Worm (Caenorhabditis elegans) whole organism, early embryonic: ENCODE data around the gene E02H1.5.

ENCODE experiments used
- B0310.2 ChIP-seq: sonication (generic microtip); optimal IDR thresholded peaks from 2 replicates; lab custom pipeline; 2016; ENCODE audit warnings: mild to moderate bottlenecking, missing genetic modification characterization, missing compliant biosample characterization
- F13C5.2 ChIP-seq: sonication (generic microtip); optimal IDR thresholded peaks from 2 replicates; lab custom pipeline; 2017; ENCODE audit warnings: mild to moderate bottlenecking, missing genetic modification characterization, inconsistent platforms, missing compliant biosample characterization
- aly-1 ChIP-seq: sonication (generic microtip); optimal IDR thresholded peaks from 2 replicates; lab custom pipeline; 2016; ENCODE audit warnings: missing genetic modification characterization, missing compliant biosample characterization
- ama-1 ChIP-seq: fragments of 150-350 bp; optimal IDR thresholded peaks from 2 replicates; lab custom pipeline; 2014
- ceh-13 ChIP-seq: fragments of 200-800 bp; sonication (Bioruptor generic); optimal IDR thresholded peaks from 2 replicates; lab custom pipeline; 2018; ENCODE audit warnings: mild to moderate bottlenecking, missing genetic modification characterization, missing compliant biosample characterization
- ceh-36 ChIP-seq: sonication (generic microtip); optimal IDR thresholded peaks from 2 replicates; lab custom pipeline; 2016; ENCODE audit warnings: missing genetic modification characterization, inconsistent platforms, missing compliant biosample characterization
- ets-7 ChIP-seq: sonication (generic microtip); optimal IDR thresholded peaks from 2 replicates; lab custom pipeline; 2016; ENCODE audit warnings: missing genotype, missing genetic modification characterization, missing compliant biosample characterization
- flt-1 ChIP-seq: fragments of 200-800 bp; sonication (Bioruptor generic); IDR thresholded peaks from 2 replicates; pipeline ENCODE4 v1.3.6; 2022; ENCODE audit warnings: missing genetic modification characterization, missing compliant biosample characterization
- hmbx-1 ChIP-seq: sonication (generic microtip); optimal IDR thresholded peaks from 2 replicates; lab custom pipeline; 2016; ENCODE audit warnings: mild to moderate bottlenecking, missing genetic modification characterization, missing compliant biosample characterization
- hmg-4 ChIP-seq: fragments of 200-800 bp; sonication (Bioruptor generic); optimal IDR thresholded peaks from 2 replicates; lab custom pipeline; 2018; ENCODE audit warnings: mild to moderate bottlenecking, missing genetic modification characterization, missing compliant biosample characterization
- hnd-1 ChIP-seq: sonication (generic microtip); optimal IDR thresholded peaks from 2 replicates; lab custom pipeline; 2016; ENCODE audit warnings: missing genetic modification characterization, missing compliant biosample characterization
- pes-1 ChIP-seq: fragments of 200-800 bp; sonication (Bioruptor generic); IDR thresholded peaks from 2 replicates; pipeline ENCODE4 v1.3.6; 2022; ENCODE audit warnings: missing genetic modification reagents, missing genetic modification characterization, missing compliant biosample characterization
- scrt-1 ChIP-seq: fragments of 200-800 bp; sonication (Bioruptor generic); IDR thresholded peaks from 2 replicates; pipeline ENCODE4 v1.3.6; 2022; ENCODE audit warnings: missing genetic modification characterization, missing compliant biosample characterization
- sea-1 ChIP-seq: fragments of 200-800 bp; sonication (Bioruptor generic); conservative IDR thresholded peaks from 2 replicates; pipeline ENCODE4 v1.3.6; 2022; ENCODE audit warnings: missing genetic modification characterization, missing compliant biosample characterization
- tbx-11 ChIP-seq: fragments of 200-800 bp; sonication (Bioruptor generic); IDR thresholded peaks from 2 replicates; pipeline ENCODE4 v1.3.6; 2022; ENCODE audit warnings: missing genetic modification characterization, missing compliant biosample characterization
- tbx-37 ChIP-seq: fragments of 200-800 bp; sonication (Bioruptor generic); conservative IDR thresholded peaks from 2 replicates; pipeline ENCODE4 v1.3.6; 2022; ENCODE audit warnings: missing genetic modification reagents, missing genetic modification characterization, missing compliant biosample characterization
- tra-4 ChIP-seq: sonication (generic microtip); optimal IDR thresholded peaks from 2 replicates; lab custom pipeline; 2017; ENCODE audit warnings: missing genetic modification characterization, missing compliant biosample characterization

The E02H1.5 gene

DNA sequence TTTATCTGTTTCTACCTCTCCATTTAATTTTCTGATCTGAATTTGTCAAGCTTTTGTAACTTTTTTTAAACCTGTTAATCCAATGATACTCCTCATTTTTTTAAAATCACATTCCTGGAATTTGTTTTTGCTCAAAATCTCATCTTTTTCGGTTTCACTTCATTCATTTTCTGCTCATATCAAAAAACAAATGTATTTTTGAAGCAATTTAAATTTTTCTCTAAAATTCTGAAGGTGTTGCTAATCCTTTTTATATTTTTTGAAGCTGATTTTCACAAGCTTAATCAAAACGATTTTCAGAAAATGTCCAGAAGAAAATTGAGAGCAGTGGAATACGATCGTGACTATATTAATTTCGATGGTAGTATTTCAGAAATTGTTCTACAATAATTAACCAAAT is at the start of gene E02H1.5:
Gene E02H1.5 (plus strand): TSS at position 301 of the 400 bp plus-strand sequence.
- TF ChIP-seq flt-1 (GFP tag; lab: Robert Waterston, UW) (no peak), ets-7 (tag; lab: Kevin White, UChicago) (no peak), sea-1 (GFP tag; lab: Robert Waterston, UW) (no peak), ama-1 (lab: Kevin White, UChicago) (no peak), F13C5.2 (no peak), B0310.2 (tag; lab: Kevin White, UChicago) (no peak), tbx-11 (GFP tag; lab: Robert Waterston, UW) (no peak), tbx-37 (GFP tag; lab: Robert Waterston, UW) (no peak), hmbx-1 (no peak), ceh-13 (GFP tag; lab: Kevin White, UChicago) (no peak), hnd-1 (no peak), aly-1 (tag; lab: Kevin White, UChicago) (no peak), tra-4 (no peak), ceh-36 (tag; lab: Kevin White, UChicago) (no peak), hmg-4 (GFP tag; lab: Kevin White, UChicago) (no peak), pes-1 (no peak), scrt-1 (GFP tag; lab: Robert Waterston, UW) (no peak)

DNA sequence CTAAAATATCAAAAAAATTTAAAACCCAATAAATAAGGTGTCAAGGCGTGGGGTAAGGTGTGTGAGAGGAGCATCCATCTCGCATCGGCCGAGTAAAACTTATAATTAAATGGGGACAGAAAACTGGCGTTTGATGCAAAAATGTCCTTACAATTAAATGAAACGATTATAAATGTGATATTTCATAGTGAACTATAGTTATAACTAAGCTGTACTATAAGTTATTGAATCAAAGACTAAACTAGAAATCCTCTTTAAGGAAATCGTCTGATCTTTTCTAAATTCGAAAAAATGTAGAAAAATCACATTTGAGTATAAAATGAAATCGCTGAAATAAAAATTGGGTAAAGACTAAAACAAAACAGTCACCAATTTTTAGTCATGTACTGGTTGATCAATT is 44.3 kb upstream of the E02H1.5 start, which contains the start of gene sra-6:
Gene sra-6 (minus strand): TSS at position 101 of the 400 bp plus-strand sequence.
- TF ChIP-seq scrt-1 (GFP tag; lab: Robert Waterston, UW), result no peak
- no peak for TF ChIP-seq aly-1 (tag; lab: Kevin White, UChicago)
- no peak for TF ChIP-seq pes-1
- no peak for TF ChIP-seq ceh-13 (GFP tag; lab: Kevin White, UChicago)
- TF ChIP-seq hmbx-1, result no peak
- no peak for TF ChIP-seq ceh-36 (tag; lab: Kevin White, UChicago)
- no peak for TF ChIP-seq F13C5.2
- TF ChIP-seq sea-1 (GFP tag; lab: Robert Waterston, UW), result no peak
- TF ChIP-seq hnd-1, result no peak
- no peak for TF ChIP-seq ets-7 (tag; lab: Kevin White, UChicago)
- no peak for TF ChIP-seq flt-1 (GFP tag; lab: Robert Waterston, UW)
- TF ChIP-seq hmg-4 (GFP tag; lab: Kevin White, UChicago), result no peak
- TF ChIP-seq tbx-37 (GFP tag; lab: Robert Waterston, UW), result no peak
- no peak for TF ChIP-seq tra-4

DNA sequence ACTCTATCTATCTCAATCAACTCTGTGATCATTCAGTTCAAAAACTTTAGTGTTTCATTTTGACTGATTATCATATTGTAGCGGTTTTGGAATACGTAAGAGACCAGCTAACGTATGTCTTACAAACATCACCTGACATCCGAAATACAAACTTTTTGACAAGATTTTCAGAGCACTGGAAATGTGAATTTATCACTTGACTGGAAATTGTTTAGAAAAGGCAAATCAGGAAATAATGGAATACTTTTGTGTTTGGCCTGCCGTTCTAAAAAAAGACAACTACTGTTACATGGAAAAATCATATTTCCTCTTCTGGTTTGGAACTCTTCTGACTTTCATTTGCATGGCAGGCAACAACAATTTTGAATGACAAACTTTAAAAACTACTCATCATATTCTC is 43.5 kb upstream of the E02H1.5 start, which contains the start of gene F35H8.12:
Gene F35H8.12 (plus strand): TSS at position 301 of the 400 bp plus-strand sequence.
- TF ChIP-seq tbx-11 (GFP tag; lab: Robert Waterston, UW) (no peak), pes-1 (no peak), ceh-13 (GFP tag; lab: Kevin White, UChicago) (no peak), flt-1 (GFP tag; lab: Robert Waterston, UW) (no peak), ama-1 (lab: Kevin White, UChicago) (no peak), F13C5.2 (no peak), hmbx-1 (no peak), hmg-4 (GFP tag; lab: Kevin White, UChicago) (no peak), aly-1 (tag; lab: Kevin White, UChicago) (no peak), ceh-36 (tag; lab: Kevin White, UChicago) (no peak), sea-1 (GFP tag; lab: Robert Waterston, UW) (no peak), tbx-37 (GFP tag; lab: Robert Waterston, UW) (no peak), B0310.2 (tag; lab: Kevin White, UChicago) (no peak), scrt-1 (GFP tag; lab: Robert Waterston, UW) (no peak), ets-7 (tag; lab: Kevin White, UChicago) (no peak), tra-4 (no peak), hnd-1 (no peak)

DNA sequence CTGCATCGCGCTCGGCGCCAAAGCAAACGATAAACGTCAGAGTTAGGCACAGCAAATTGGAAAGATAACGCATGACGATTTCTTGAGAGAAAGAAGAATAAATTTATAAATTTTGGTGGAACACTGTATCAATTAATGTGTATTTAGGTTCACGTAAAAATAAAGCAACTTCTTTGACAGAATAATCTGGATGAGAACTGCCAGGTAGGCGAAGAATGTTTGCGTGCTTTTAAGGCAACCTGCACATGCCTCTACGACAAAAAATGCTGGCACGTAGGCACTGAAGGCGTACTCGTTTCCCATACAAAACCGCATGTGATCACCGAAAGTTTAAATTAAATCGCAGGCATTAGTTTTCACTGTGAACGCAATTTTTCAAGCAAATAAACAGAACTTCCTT is 41.8 kb upstream of the E02H1.5 start, which contains the start of gene F35H8.1:
Gene F35H8.1 (minus strand): TSS at position 101 of the 400 bp plus-strand sequence.
- TF ChIP-seq hmg-4 (GFP tag; lab: Kevin White, UChicago), result no peak
- no peak for TF ChIP-seq tbx-11 (GFP tag; lab: Robert Waterston, UW)
- no peak for TF ChIP-seq hmbx-1
- TF ChIP-seq ceh-36 (tag; lab: Kevin White, UChicago), result no peak
- no peak for TF ChIP-seq ets-7 (tag; lab: Kevin White, UChicago)
- no peak for TF ChIP-seq scrt-1 (GFP tag; lab: Robert Waterston, UW)
- TF ChIP-seq sea-1 (GFP tag; lab: Robert Waterston, UW), result no peak
- TF ChIP-seq aly-1 (tag; lab: Kevin White, UChicago), result no peak
- no peak for TF ChIP-seq tra-4
- no peak for TF ChIP-seq F13C5.2
- no peak for TF ChIP-seq ceh-13 (GFP tag; lab: Kevin White, UChicago)
- no peak for TF ChIP-seq tbx-37 (GFP tag; lab: Robert Waterston, UW)
- no peak for TF ChIP-seq pes-1

DNA sequence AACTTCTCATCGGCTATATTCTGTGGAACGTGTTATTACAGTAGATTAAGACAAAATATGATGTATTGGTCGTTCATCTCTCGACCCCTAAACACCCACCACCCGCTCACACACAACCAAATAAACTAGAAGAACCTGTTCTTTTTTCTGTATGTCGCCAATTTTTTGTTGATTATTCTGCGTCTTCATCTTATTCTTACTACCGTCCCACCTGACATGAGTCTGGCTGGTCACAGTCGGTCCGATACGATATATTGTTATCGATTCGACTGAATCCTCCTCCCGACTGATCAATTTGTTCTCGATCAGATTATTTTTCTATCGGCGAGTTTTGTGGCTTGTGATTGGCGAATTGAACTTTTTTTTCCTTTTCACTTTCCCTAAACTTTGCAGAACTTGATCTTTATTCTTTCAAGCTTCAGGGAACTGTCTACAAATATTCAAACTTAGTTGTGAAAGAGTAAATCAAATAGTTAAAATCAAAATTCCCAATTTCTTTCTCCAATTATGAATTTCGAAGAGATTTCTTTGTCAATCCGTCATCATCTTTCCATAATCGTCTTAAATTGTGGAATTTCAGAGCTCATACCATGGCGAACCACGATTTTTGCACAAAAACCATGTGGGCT is 40.0 kb upstream of the E02H1.5 start, which contains the start of gene F35H8.2:
Gene F35H8.2 (plus strand): TSS at position 579 of the 629 bp plus-strand sequence.
- TF ChIP-seq scrt-1 (GFP tag; lab: Robert Waterston, UW) (no peak), tra-4 (no peak), F13C5.2 (no peak), hmg-4 (GFP tag; lab: Kevin White, UChicago) (no peak), flt-1 (GFP tag; lab: Robert Waterston, UW) (no peak), ceh-13 (GFP tag; lab: Kevin White, UChicago) (no peak), sea-1 (GFP tag; lab: Robert Waterston, UW) (no peak), ets-7 (tag; lab: Kevin White, UChicago) (no peak), aly-1 (tag; lab: Kevin White, UChicago) (no peak), pes-1 (no peak), ceh-36 (tag; lab: Kevin White, UChicago) (no peak), hmbx-1 (no peak), tbx-37 (GFP tag; lab: Robert Waterston, UW) (no peak)

DNA sequence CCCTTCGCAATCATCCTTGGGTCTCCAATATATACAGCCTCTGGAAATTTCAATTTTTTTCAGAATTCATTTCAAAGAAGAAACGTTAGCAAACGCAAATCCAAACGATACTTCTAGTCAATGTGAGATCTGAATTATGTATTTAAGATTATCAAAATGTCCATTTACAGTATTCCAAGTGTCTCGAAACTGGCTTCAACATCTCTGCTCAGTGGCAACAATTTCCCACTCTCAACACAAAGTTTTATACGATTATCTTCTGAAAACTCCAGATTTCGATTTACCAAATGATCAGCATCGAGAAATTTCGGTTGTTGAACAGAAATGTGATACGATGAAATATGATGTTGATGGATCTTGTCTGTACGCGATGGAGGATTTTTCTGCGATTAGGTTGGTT is 38.4 kb upstream of the E02H1.5 start:
- TF ChIP-seq ama-1 (lab: Kevin White, UChicago) (no peak), tbx-11 (GFP tag; lab: Robert Waterston, UW) (no peak), aly-1 (tag; lab: Kevin White, UChicago) (no peak), F13C5.2 (no peak), hmbx-1 (no peak), tra-4 (no peak), hnd-1 (no peak), ceh-13 (GFP tag; lab: Kevin White, UChicago) (no peak), scrt-1 (GFP tag; lab: Robert Waterston, UW) (no peak), pes-1 (no peak), B0310.2 (tag; lab: Kevin White, UChicago) (no peak), ets-7 (tag; lab: Kevin White, UChicago) (no peak), flt-1 (GFP tag; lab: Robert Waterston, UW) (no peak), ceh-36 (tag; lab: Kevin White, UChicago) (no peak), sea-1 (GFP tag; lab: Robert Waterston, UW) (no peak)
